Worm (Caenorhabditis elegans) whole organism, L2 larva: Measurements from ENCODE around the gene plx-2.

Source experiments
- aly-2 ChIP-seq: fragments of 150-350 bp; optimal IDR thresholded peaks from 2 replicates; lab custom pipeline; 2014; ENCODE audit warnings: missing biosample characterization, missing genetic modification characterization
- lin-13 ChIP-seq: fragments of 150-350 bp; optimal IDR thresholded peaks from 2 replicates; lab custom pipeline; 2014; ENCODE audit warnings: missing biosample characterization, missing genetic modification reagents, missing genetic modification characterization
- mbf-1 ChIP-seq: sonication (generic microtip); optimal IDR thresholded peaks from 2 replicates; lab custom pipeline; 2017; ENCODE audit warnings: missing biosample characterization, missing genetic modification characterization
- mdl-1 ChIP-seq, 2 experiments: fragments of 150-350 bp in 1 of 2; sonication (generic microtip) in 1 of 2; optimal IDR thresholded peaks; 2 replicates each; lab custom pipeline; 2017; ENCODE audit warnings: missing biosample characterization in 2 of 2, missing genetic modification characterization in 2 of 2
- nhr-10 ChIP-seq: sonication (generic microtip); optimal IDR thresholded peaks from 2 replicates; lab custom pipeline; 2017; ENCODE audit warnings: missing biosample characterization, missing genetic modification characterization
- nhr-11 ChIP-seq: fragments of 150-350 bp; optimal IDR thresholded peaks from 2 replicates; lab custom pipeline; 2014; ENCODE audit warnings: missing biosample characterization, missing genetic modification characterization
- nhr-77 ChIP-seq: fragments of 150-350 bp; optimal IDR thresholded peaks from 2 replicates; lab custom pipeline; 2014; ENCODE audit warnings: missing biosample characterization, missing genetic modification characterization
- sem-4 ChIP-seq: fragments of 150-350 bp; optimal IDR thresholded peaks from 2 replicates; lab custom pipeline; 2014; ENCODE audit warnings: missing biosample characterization, missing genetic modification reagents, missing genetic modification characterization
- zag-1 ChIP-seq: fragments of 150-350 bp; optimal IDR thresholded peaks from 2 replicates; lab custom pipeline; 2014; ENCODE audit warnings: missing biosample characterization, missing genetic modification characterization

- TF ChIP-seq mbf-1: no peak
- TF ChIP-seq lin-13: no peak
- TF ChIP-seq sem-4 (tag; lab: Kevin White, UChicago): no peak
- TF ChIP-seq nhr-77 (tag; lab: Kevin White, UChicago): no peak
- no peak for TF ChIP-seq nhr-10 (tag; lab: Kevin White, UChicago)
- no peak for TF ChIP-seq aly-2 (tag; lab: Kevin White, UChicago)
- TF ChIP-seq mdl-1 (tag; optimal IDR thresholded peaks at IDR 0.05; lab: Kevin White, UChicago): no peak
- TF ChIP-seq nhr-11 (tag; lab: Kevin White, UChicago): no peak
- TF ChIP-seq zag-1: no peak
Measured at ce11 chrII:14404266-14404665, 20.4 kb downstream of the plx-2 start.
